Worm (Caenorhabditis elegans): ENCODE measurements around the gene K07C11.8.

- TF ChIP-seq fkh-4 (tag; optimal IDR thresholded peaks at IDR 0.05; ENCODE audit: borderline replicate concordance) (no peak), skn-1 (tag; optimal IDR thresholded peaks at IDR 0.05) (no peak), elt-3 (tag; optimal IDR thresholded peaks at IDR 0.05) (peak in 1 of 6 experiments; percentile 47)
Observed at ce11 chrV:8206931-8207330, 10.8 kb downstream of the K07C11.8 start, which contains the start of gene timp-1.
